Worm (Caenorhabditis elegans) whole organism, midembryonic: ENCODE data around the gene ZK262.4.

Experiments
- T22C8.4 ChIP-seq: fragments of 200-800 bp; sonication (Bioruptor generic); IDR thresholded peaks from 2 replicates; pipeline ENCODE4 v1.3.6; 2022; ENCODE audit warnings: missing genetic modification characterization, missing compliant biosample characterization
- flt-1 ChIP-seq: fragments of 200-800 bp; sonication (Bioruptor generic); IDR thresholded peaks from 2 replicates; pipeline ENCODE4 v1.3.6; 2022; ENCODE audit warnings: missing genetic modification characterization, missing compliant biosample characterization
- klf-2 ChIP-seq: fragments of 200-800 bp; sonication (Bioruptor generic); conservative IDR thresholded peaks from 2 replicates; pipeline ENCODE4 v1.3.6; 2022; ENCODE audit warnings: missing genetic modification reagents, missing genetic modification characterization, missing compliant biosample characterization
- med-1 ChIP-seq: sonication (generic microtip); optimal IDR thresholded peaks from 2 replicates; lab custom pipeline; 2017; ENCODE audit warnings: missing genetic modification characterization, mild to moderate bottlenecking, missing compliant biosample characterization, antibody characterized with exemption, missing genetic modification reagents; ENCODE audit not compliant: insufficient read depth
- tab-1 ChIP-seq: fragments of 200-800 bp; sonication (Bioruptor generic); IDR thresholded peaks from 2 replicates; pipeline ENCODE4 v1.3.6; 2022; ENCODE audit warnings: missing genetic modification characterization, missing compliant biosample characterization

DNA sequence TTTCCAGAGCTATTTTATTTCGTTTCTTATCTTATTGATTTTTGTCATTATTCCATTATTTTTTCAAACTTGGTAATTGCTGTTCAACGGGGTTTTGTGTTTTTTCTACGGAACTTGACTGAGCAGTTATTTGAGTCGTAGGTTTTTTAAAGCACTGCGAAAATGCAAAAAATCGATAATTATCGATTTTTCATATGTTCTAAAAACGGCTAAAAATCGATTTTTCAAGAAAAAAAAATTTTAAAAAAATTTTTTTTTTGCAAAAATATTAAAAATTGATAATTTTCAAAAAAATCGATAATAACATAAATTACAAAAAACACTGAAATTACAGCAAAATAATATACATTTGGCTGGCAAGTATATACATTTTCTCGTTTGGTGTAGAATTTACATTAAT lies 48.8 kb downstream of the ZK262.4 start:
- TF ChIP-seq tab-1 (GFP tag; lab: Robert Waterston, UW) = no peak
- TF ChIP-seq flt-1 (GFP tag; lab: Robert Waterston, UW) = no peak
- no peak for TF ChIP-seq klf-2 (GFP tag; lab: Robert Waterston, UW)
- no peak for TF ChIP-seq med-1 (GFP tag; lab: Kevin White, UChicago)
- TF ChIP-seq T22C8.4 (GFP tag; lab: Robert Waterston, UW) = peak; percentile 79
